Worm (Caenorhabditis elegans): ENCODE measurements around the gene nspe-4.

Gene nspe-4

ce11 chrII:12657620-12658019 lies 45.3 kb downstream of the nspe-4 start:
- TF ChIP-seq eyg-1 (tag; optimal IDR thresholded peaks at IDR 0.05), result no peak
- TF ChIP-seq ceh-14 (tag; optimal IDR thresholded peaks at IDR 0.05), result peak; percentile 63
- no peak for TF ChIP-seq unc-42 (tag; optimal IDR thresholded peaks at IDR 0.05)

- no peak for TF ChIP-seq npax-4 (tag; optimal IDR thresholded peaks at IDR 0.05)
- no peak for TF ChIP-seq madf-2 (tag; optimal IDR thresholded peaks at IDR 0.05)
- TF ChIP-seq ztf-16 (tag; optimal IDR thresholded peaks at IDR 0.05), result no peak
- no peak for TF ChIP-seq hlh-13 (GFP tag; optimal IDR thresholded peaks at IDR 0.05)
- TF ChIP-seq hlh-6 (tag; optimal IDR thresholded peaks at IDR 0.05), result no peak
- no peak for TF ChIP-seq ceh-31 (tag; optimal IDR thresholded peaks at IDR 0.05)
- TF ChIP-seq pat-9 (tag; optimal IDR thresholded peaks at IDR 0.05), result no peak
- TF ChIP-seq K02D7.2 (tag; optimal IDR thresholded peaks at IDR 0.05), result no peak
- TF ChIP-seq ttx-3 (tag; optimal IDR thresholded peaks at IDR 0.05), result no peak
- TF ChIP-seq F13H6.1 (tag; optimal IDR thresholded peaks at IDR 0.05), result no peak
Measured at ce11 chrII:12658409-12658808, 46.1 kb downstream of the nspe-4 start.

ce11 chrII:12659676-12660371 lies 47.5 kb downstream of the nspe-4 start:
- TF ChIP-seq ceh-31 (tag; optimal IDR thresholded peaks at IDR 0.05), result peak; percentile 36
- peak; percentile 73 for TF ChIP-seq ceh-18 (tag; optimal IDR thresholded peaks at IDR 0.05)
- TF ChIP-seq pag-3 (tag; optimal IDR thresholded peaks at IDR 0.05; ENCODE audit: borderline replicate concordance), result no peak
- TF ChIP-seq unc-42 (tag; optimal IDR thresholded peaks at IDR 0.05), result peak; percentile 47
- TF ChIP-seq unc-3 (GFP tag; conservative IDR thresholded peaks at IDR 0.05), result no peak
- no peak for TF ChIP-seq unc-3 (tag; optimal IDR thresholded peaks at IDR 0.05)
- peak; percentile 24 for TF ChIP-seq rnt-1 (tag; optimal IDR thresholded peaks at IDR 0.05)
- peak; percentile 81 for TF ChIP-seq dve-1 (tag; optimal IDR thresholded peaks at IDR 0.05)
- TF ChIP-seq ceh-22 (tag; optimal IDR thresholded peaks at IDR 0.05), result no peak
- no peak for TF ChIP-seq pqm-1 (tag; optimal IDR thresholded peaks at IDR 0.05)
- TF ChIP-seq K09A11.1 (tag; optimal IDR thresholded peaks at IDR 0.05; ENCODE audit: insufficient read depth), result no peak
- peak; percentile 80 for TF ChIP-seq hlh-8 (tag; optimal IDR thresholded peaks at IDR 0.05)

ce11 chrII:12661930-12662329 lies 49.6 kb downstream of the nspe-4 start:
- TF ChIP-seq unc-42 (tag; optimal IDR thresholded peaks at IDR 0.05) (no peak), pag-3 (tag; optimal IDR thresholded peaks at IDR 0.05; ENCODE audit: borderline replicate concordance) (no peak), hlh-30 (tag; optimal IDR thresholded peaks at IDR 0.05; ENCODE audit: insufficient read depth) (no peak), ama-1 (optimal IDR thresholded peaks at IDR 0.05) (no peak), ceh-31 (tag; optimal IDR thresholded peaks at IDR 0.05) (peak; percentile 30), zip-5 (tag; optimal IDR thresholded peaks at IDR 0.05) (no peak)

All from whole organism, late embryonic.